Fruit fly (Drosophila melanogaster): ENCODE data around the gene CG3909.

DNA sequence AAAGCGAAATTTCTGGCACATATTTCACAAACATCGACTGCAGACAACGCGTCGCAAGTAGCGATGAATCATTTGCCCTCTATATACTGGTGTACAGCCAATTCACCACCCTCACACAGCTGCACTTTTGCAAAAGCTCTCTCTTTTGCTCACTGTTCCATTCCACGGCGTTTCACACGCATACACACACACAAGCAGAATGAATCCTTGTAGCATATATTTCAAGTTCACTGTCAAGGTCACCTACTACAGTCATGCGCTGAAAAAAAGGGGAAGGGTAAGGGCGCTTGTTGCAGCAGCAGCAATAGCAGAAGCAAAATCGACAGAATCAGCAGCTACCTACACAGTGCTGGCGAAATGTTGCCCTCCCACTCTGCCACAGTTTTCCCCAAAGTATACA is 37.6 kb downstream of the CG3909 start:
- TF ChIP-seq psq (optimal IDR thresholded peaks at IDR 0.05) (no peak), pan (optimal IDR thresholded peaks at IDR 0.05) (no peak), EcR (GFP tag; optimal IDR thresholded peaks at IDR 0.05) (no peak), Dll (optimal IDR thresholded peaks at IDR 0.05) (no peak), usp (GFP tag; optimal IDR thresholded peaks at IDR 0.05) (no peak), CG8478 (optimal IDR thresholded peaks at IDR 0.05) (no peak)
